Fruit fly (Drosophila melanogaster) whole organism, embryonic: ENCODE measurements around the gene CG16789.

Source experiments
- CG10543 ChIP-seq: fragments of 200-800 bp; sonication (Bioruptor generic); optimal IDR thresholded peaks from 3 replicates; lab custom pipeline; 2017; ENCODE audit warnings: missing biosample characterization, mild to moderate bottlenecking, missing genetic modification characterization, moderate library complexity
- CG10959 ChIP-seq: fragments of 200-800 bp; sonication (Bioruptor generic); IDR thresholded peaks from 2 replicates; pipeline ENCODE4 v1.3.6; 2022; ENCODE audit warnings: missing biosample characterization, missing genetic modification characterization
- CG11085 ChIP-seq: fragments of 200-800 bp; sonication (Bioruptor generic); IDR thresholded peaks from 2 replicates; pipeline ENCODE4 v1.3.6; 2022; ENCODE audit warnings: missing biosample characterization, missing genetic modification characterization
- CG12659 ChIP-seq: fragments of 200-800 bp; sonication (Bioruptor generic); optimal IDR thresholded peaks from 3 replicates; lab custom pipeline; 2017; ENCODE audit warnings: mild to moderate bottlenecking, missing biosample characterization, missing genetic modification reagents, missing genetic modification characterization
- CG12769 ChIP-seq: fragments of 200-800 bp; sonication (Bioruptor generic); optimal IDR thresholded peaks from 2 replicates; lab custom pipeline; 2019; ENCODE audit warnings: missing biosample characterization, mild to moderate bottlenecking, missing genetic modification characterization, moderate library complexity
- CG12942 ChIP-seq: fragments of 200-800 bp; sonication (Bioruptor generic); optimal IDR thresholded peaks from 3 replicates; lab custom pipeline; 2016; ENCODE audit warnings: missing biosample characterization, missing genetic modification characterization
- CG13424 ChIP-seq: fragments of 200-800 bp; sonication (Bioruptor generic); optimal IDR thresholded peaks from 2 replicates; lab custom pipeline; 2019; ENCODE audit warnings: missing biosample characterization, mild to moderate bottlenecking, missing genetic modification characterization, moderate library complexity
- CG13624 ChIP-seq: fragments of 200-800 bp; sonication (Bioruptor generic); optimal IDR thresholded peaks from 2 replicates; lab custom pipeline; 2016; ENCODE audit warnings: missing biosample characterization, missing genetic modification characterization
- CG14441 ChIP-seq: fragments of 200-800 bp; sonication (Bioruptor generic); IDR thresholded peaks from 2 replicates; pipeline ENCODE4 v1.3.6; 2022; ENCODE audit warnings: missing biosample characterization, missing genetic modification characterization
- CG14965 ChIP-seq: fragments of 200-800 bp; sonication (Bioruptor generic); optimal IDR thresholded peaks from 2 replicates; lab custom pipeline; 2016; ENCODE audit warnings: missing biosample characterization, missing genetic modification characterization, borderline replicate concordance
- CG15269 ChIP-seq: fragments of 200-800 bp; sonication (Bioruptor generic); optimal IDR thresholded peaks from 2 replicates; lab custom pipeline; 2018; ENCODE audit warnings: missing biosample characterization, mild to moderate bottlenecking, missing genetic modification characterization, moderate library complexity
- CG1647 ChIP-seq: fragments of 200-800 bp; sonication (Bioruptor generic); optimal IDR thresholded peaks from 3 replicates; lab custom pipeline; 2016; ENCODE audit warnings: missing biosample characterization, missing genetic modification characterization
- CG17829 ChIP-seq: fragments of 200-800 bp; optimal IDR thresholded peaks from 2 replicates; lab custom pipeline; 2019; ENCODE audit warnings: missing biosample characterization, mild to moderate bottlenecking, missing genetic modification characterization, moderate library complexity
- CG18619 ChIP-seq: fragments of 200-800 bp; sonication (Bioruptor generic); optimal IDR thresholded peaks from 3 replicates; lab custom pipeline; 2017; ENCODE audit warnings: missing biosample characterization, mild to moderate bottlenecking, missing genetic modification characterization
- CG4820 ChIP-seq: fragments of 200-800 bp; sonication (Bioruptor generic); optimal IDR thresholded peaks from 3 replicates; lab custom pipeline; 2016; ENCODE audit warnings: missing biosample characterization, missing genetic modification characterization
- CG6791 ChIP-seq: fragments of 200-800 bp; sonication (Bioruptor generic); IDR thresholded peaks from 3 replicates; pipeline ENCODE4 v1.3.6; 2022; ENCODE audit warnings: missing biosample characterization, missing genetic modification characterization; ENCODE audit not compliant: partially characterized antibody
- CG8089 ChIP-seq: fragments of 200-800 bp; sonication (Bioruptor generic); optimal IDR thresholded peaks from 3 replicates; lab custom pipeline; 2016; ENCODE audit warnings: missing biosample characterization, missing genetic modification characterization
- CG9215 ChIP-seq: fragments of 200-800 bp; sonication (Bioruptor generic); IDR thresholded peaks from 2 replicates; pipeline ENCODE4 v1.3.6; 2022; ENCODE audit warnings: missing biosample characterization, missing genetic modification characterization
- D19B ChIP-seq: fragments of 200-800 bp; sonication (Bioruptor generic); optimal IDR thresholded peaks from 2 replicates; lab custom pipeline; 2017; ENCODE audit warnings: missing biosample characterization, mild to moderate bottlenecking, missing genetic modification characterization
- Dip2 ChIP-seq: fragments of 200-800 bp; sonication (Bioruptor generic); IDR thresholded peaks from 2 replicates; pipeline ENCODE4 v1.3.6; 2022; ENCODE audit warnings: missing biosample characterization, missing genetic modification characterization
- Dll ChIP-seq: fragments of 200-800 bp; sonication (Bioruptor generic); IDR thresholded peaks from 4 replicates; pipeline ENCODE4 v1.3.6; 2022; ENCODE audit warnings: missing biosample characterization, missing genetic modification characterization; ENCODE audit not compliant: partially characterized antibody
- Dp ChIP-seq: fragments of 200-800 bp; sonication (Bioruptor generic); optimal IDR thresholded peaks from 2 replicates; lab custom pipeline; 2018; ENCODE audit warnings: missing biosample characterization, mild to moderate bottlenecking, missing genetic modification characterization, moderate library complexity
- Fer2 ChIP-seq: fragments of 200-800 bp; sonication (Bioruptor generic); optimal IDR thresholded peaks from 2 replicates; lab custom pipeline; 2018; ENCODE audit warnings: missing biosample characterization, mild to moderate bottlenecking, missing genetic modification characterization, moderate library complexity
- MBD-R2 ChIP-seq: fragments of 200-800 bp; sonication (Bioruptor generic); IDR thresholded peaks from 2 replicates; pipeline ENCODE4 v1.3.6; 2022; ENCODE audit warnings: missing biosample characterization, missing genetic modification characterization
- Neu2 ChIP-seq: fragments of 200-800 bp; sonication (Bioruptor generic); optimal IDR thresholded peaks from 3 replicates; lab custom pipeline; 2016; ENCODE audit warnings: missing biosample characterization, missing genetic modification characterization, borderline replicate concordance
- Nf-YC ChIP-seq: fragments of 200-800 bp; optimal IDR thresholded peaks from 3 replicates; lab custom pipeline; 2019; ENCODE audit warnings: missing biosample characterization, mild to moderate bottlenecking, missing genetic modification characterization, moderate library complexity
- Pdp1 ChIP-seq, 2 experiments: fragments of 200-800 bp; sonication (Bioruptor generic); optimal IDR thresholded peaks; 3 replicates each; lab custom pipeline; 2016; ENCODE audit warnings: missing biosample characterization in 2 of 2, missing genetic modification characterization in 2 of 2, mild to moderate bottlenecking in 1 of 2, moderate library complexity in 1 of 2
- Sry-β ChIP-seq: fragments of 200-800 bp; sonication (Bioruptor generic); optimal IDR thresholded peaks from 2 replicates; lab custom pipeline; 2018; ENCODE audit warnings: missing biosample characterization, mild to moderate bottlenecking, missing genetic modification characterization, moderate library complexity
- ash1 ChIP-seq: fragments of 200-800 bp; sonication (Bioruptor generic); optimal IDR thresholded peaks from 2 replicates; lab custom pipeline; 2018; ENCODE audit warnings: missing biosample characterization, mild to moderate bottlenecking, missing genetic modification characterization
- da ChIP-seq: fragments of 200-800 bp; sonication (Bioruptor generic); optimal IDR thresholded peaks from 2 replicates; lab custom pipeline; 2016; ENCODE audit warnings: missing biosample characterization, missing genetic modification characterization
- dan ChIP-seq: fragments of 200-800 bp; sonication (Bioruptor generic); IDR thresholded peaks from 2 replicates; pipeline ENCODE4 v1.3.6; 2022; ENCODE audit warnings: missing biosample characterization, missing genetic modification characterization
- en ChIP-seq: fragments of 200-800 bp; sonication (Bioruptor generic); optimal IDR thresholded peaks from 2 replicates; lab custom pipeline; 2016; ENCODE audit warnings: missing biosample characterization, missing genetic modification characterization
- ind ChIP-seq: fragments of 200-800 bp; sonication (Bioruptor generic); optimal IDR thresholded peaks from 3 replicates; lab custom pipeline; 2016; ENCODE audit warnings: missing biosample characterization, missing genetic modification characterization
- otp ChIP-seq: fragments of 200-800 bp; sonication (Bioruptor generic); IDR thresholded peaks from 3 replicates; pipeline ENCODE4, ENCODE4 v1.3.6; 2022; ENCODE audit warnings: missing biosample characterization, missing genetic modification characterization
- pros ChIP-seq: fragments of 200-800 bp; sonication (Bioruptor generic); optimal IDR thresholded peaks from 3 replicates; lab custom pipeline; 2019; ENCODE audit warnings: missing biosample characterization, mild to moderate bottlenecking, missing genetic modification characterization, moderate library complexity
- row ChIP-seq: fragments of 200-800 bp; sonication (Bioruptor generic); IDR thresholded peaks from 3 replicates; pipeline ENCODE4 v1.3.6; 2022; ENCODE audit warnings: missing biosample characterization, missing genetic modification characterization
- sens ChIP-seq: fragments of 200-800 bp; sonication (Bioruptor generic); peaks from one replicate; lab custom pipeline; 2016; ENCODE audit warnings: missing biosample characterization, missing genetic modification characterization
- sim ChIP-seq: fragments of 200-800 bp; sonication (Bioruptor generic); IDR thresholded peaks from 2 replicates; pipeline ENCODE4 v1.3.6; 2022; ENCODE audit warnings: missing biosample characterization, missing genetic modification characterization
- sug ChIP-seq: fragments of 200-800 bp; optimal IDR thresholded peaks from 2 replicates; lab custom pipeline; 2019; ENCODE audit warnings: missing biosample characterization, mild to moderate bottlenecking, missing genetic modification characterization, moderate library complexity

Gene CG16789

dm6 chr3R:9563240-9563992, 2.6 kb upstream of the CG16789 start, which contains the start of the genes CG9393 and Vps45 (continued):
- no peak for TF ChIP-seq Dip2 (GFP tag; lab: Robert Waterston, UW)
- TF ChIP-seq CG15269 (tag; lab: Kevin White, UChicago): no peak
- peak; percentile 49; the same call in 1 of the 2 replicates for TF ChIP-seq CG11085
- TF ChIP-seq CG12659 (GFP tag; lab: Kevin White, UChicago): peak; percentile 78
- peak; percentile 5 for TF ChIP-seq Neu2 (GFP tag; lab: Kevin White, UChicago)
- peak; percentile 74 for TF ChIP-seq CG13424
- peak; percentile 62 for TF ChIP-seq CG13624
- TF ChIP-seq CG14965 (GFP tag; lab: Kevin White, UChicago): no peak
- no peak for TF ChIP-seq D19B (GFP tag; lab: Kevin White, UChicago)
- peak; percentile 50 for TF ChIP-seq CG4820 (GFP tag; lab: Kevin White, UChicago)

dm6 chr3R:9570114-9570513, 4.1 kb downstream of the CG16789 start, which contains the start of gene CG16790:
CG16790 (minus strand) TSS chr3R:9570214.
- TF ChIP-seq Fer2 (tag; lab: Kevin White, UChicago) (no peak), Dll (no peak), row (GFP tag; lab: Robert Waterston, UW) (peak; percentile 13; the same call in 1 of the 3 replicates), CG17829 (tag; lab: Kevin White, UChicago) (no peak), otp (no peak), CG18619 (no peak), CG9215 (no peak), CG12769 (tag; lab: Kevin White, UChicago) (no peak), dan (GFP tag; lab: Robert Waterston, UW) (no peak), CG10543 (GFP tag; lab: Kevin White, UChicago) (no peak), MBD-R2 (GFP tag; lab: Robert Waterston, UW) (0 out of 2 replicates have a peak, but pooled peaks have one; percentile 42), ash1 (no peak), en (GFP tag; lab: Kevin White, UChicago) (no peak), CG14441 (GFP tag; lab: Robert Waterston, UW) (no peak), Nf-YC (tag; lab: Kevin White, UChicago) (no peak), Dp (GFP tag; lab: Kevin White, UChicago) (no peak), da (GFP tag; lab: Kevin White, UChicago) (no peak), Sry-β (GFP tag; lab: Kevin White, UChicago) (peak; percentile 54), CG1647 (GFP tag; lab: Kevin White, UChicago) (no peak)

dm6 chr3R:9570657-9571056, 4.7 kb downstream of the CG16789 start:
- TF ChIP-seq CG10959 (no peak), pros (GFP tag; lab: Kevin White, UChicago) (no peak), sim (GFP tag; lab: Robert Waterston, UW) (no peak), sug (tag; lab: Kevin White, UChicago) (peak; percentile 27), CG6791 (GFP tag; lab: Robert Waterston, UW) (0 out of 3 replicates have a peak, but pooled peaks have one; percentile 33), CG8089 (no peak), CG12942 (GFP tag; lab: Kevin White, UChicago) (no peak), Pdp1 (GFP tag; optimal IDR thresholded peaks at IDR 0.05; lab: Kevin White, UChicago) (peak in 1 of 2 experiments; percentile 35), ind (GFP tag; lab: Kevin White, UChicago) (no peak), sens (GFP tag; lab: Kevin White, UChicago) (peak; percentile 24)
